Worm (Caenorhabditis elegans): ENCODE data around the gene col-34.

The col-34 gene

DNA sequence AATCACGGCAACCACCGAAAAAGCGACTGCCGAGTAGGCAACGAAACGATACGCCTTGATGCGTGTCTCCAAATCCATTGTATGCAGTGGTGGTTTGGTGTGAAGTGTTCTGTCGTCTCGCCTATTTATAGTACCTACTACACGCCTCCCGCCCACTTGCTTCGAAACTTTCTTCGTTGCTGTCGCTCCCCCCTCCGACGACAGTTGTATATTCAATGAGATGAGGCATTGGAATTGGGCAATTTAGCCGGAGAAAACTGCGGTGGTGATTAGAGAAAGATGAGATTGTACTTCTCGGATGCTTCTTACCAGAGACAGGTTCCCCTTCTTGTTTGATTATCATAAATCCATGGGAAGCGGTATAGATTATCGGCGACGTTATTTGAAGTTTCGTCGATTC, at the start of gene col-34:
TSS of gene col-34 (minus strand) at position 101 of the 400 bp plus-strand sequence.
- TF ChIP-seq xbp-1 (tag; optimal IDR thresholded peaks at IDR 0.05) (no peak), blmp-1 (tag; optimal IDR thresholded peaks at IDR 0.05) (peak; percentile 15), lin-35 (GFP tag; optimal IDR thresholded peaks at IDR 0.05) (no peak), pqm-1 (tag; optimal IDR thresholded peaks at IDR 0.05) (no peak)

- no peak for TF ChIP-seq unc-130 (tag; optimal IDR thresholded peaks at IDR 0.05)
- no peak for TF ChIP-seq lir-3 (tag; optimal IDR thresholded peaks at IDR 0.05; ENCODE audit: poor library complexity)
- TF ChIP-seq ets-5 (GFP tag; IDR thresholded peaks at IDR 0.05): no peak
- TF ChIP-seq vab-15 (tag; optimal IDR thresholded peaks at IDR 0.05): no peak
- TF ChIP-seq pqm-1 (tag; optimal IDR thresholded peaks at IDR 0.05): no peak
- TF ChIP-seq lin-39 (tag; optimal IDR thresholded peaks at IDR 0.05): no peak
- TF ChIP-seq unc-86 (tag; optimal IDR thresholded peaks at IDR 0.05): no peak
- no peak for TF ChIP-seq ceh-88 (GFP tag; IDR thresholded peaks at IDR 0.05)
These were observed 48.2 kb upstream of the col-34 start, which contains the start of gene F15E6.10 for ce11 chrIV:4292569-4292968. TSS of gene F15E6.10 (plus strand) at chrIV:4292869.

DNA sequence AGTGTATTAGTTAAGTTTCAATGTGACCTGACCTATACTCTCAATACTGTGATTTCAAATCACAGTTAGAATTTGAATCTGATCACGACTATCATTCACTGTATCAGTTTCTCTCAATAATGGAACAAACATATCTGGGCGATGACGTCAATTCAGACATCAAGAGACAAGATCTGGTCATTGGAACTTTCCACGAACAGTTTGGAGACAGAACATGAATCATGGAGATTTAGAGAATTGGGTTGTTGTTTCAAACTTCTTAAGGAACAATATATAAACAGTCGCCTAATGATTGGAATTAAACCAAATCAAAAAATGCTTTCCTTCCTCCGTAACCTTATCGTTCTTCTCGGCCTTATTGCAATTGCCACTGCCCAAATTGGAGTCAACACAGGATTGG, 46.8 kb upstream of the col-34 start, which contains the start of gene F15E6.4:
TSS of gene F15E6.4 (plus strand) at position 301 of the 400 bp plus-strand sequence.
- TF ChIP-seq tbx-2 (tag; optimal IDR thresholded peaks at IDR 0.05) (no peak), unc-98 (GFP tag; IDR thresholded peaks at IDR 0.05) (no peak), isw-1 (GFP tag; IDR thresholded peaks at IDR 0.05) (no peak), ceh-90 (tag; optimal IDR thresholded peaks at IDR 0.05) (no peak), alr-1 (tag; optimal IDR thresholded peaks at IDR 0.05; ENCODE audit: borderline replicate concordance) (no peak), unc-30 (tag; optimal IDR thresholded peaks at IDR 0.05) (no peak), pag-3 (tag; optimal IDR thresholded peaks at IDR 0.05; ENCODE audit: borderline replicate concordance, insufficient read depth) (no peak)

DNA sequence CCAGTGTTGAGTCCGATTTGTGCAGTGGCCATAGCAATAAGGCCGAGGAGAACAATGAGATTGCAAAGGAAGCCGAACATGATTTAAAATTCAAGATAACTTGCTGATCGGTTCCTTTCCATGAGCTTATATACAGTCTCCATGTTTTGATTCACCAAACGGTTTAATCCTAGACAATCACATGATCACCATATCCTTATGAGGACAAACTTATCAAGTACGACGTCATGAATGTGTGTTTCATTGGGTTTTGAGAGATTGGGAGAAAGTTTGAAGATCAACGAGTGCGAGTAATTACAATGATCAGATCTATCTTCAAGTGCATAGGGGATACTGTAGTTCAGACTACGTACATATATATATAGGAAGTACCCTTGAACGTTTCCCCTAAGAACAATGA, 46.1 kb upstream of the col-34 start, which contains the start of gene dct-7:
TSS of gene dct-7 (minus strand) at position 101 of the 400 bp plus-strand sequence.
- TF ChIP-seq egl-27 (tag; optimal IDR thresholded peaks at IDR 0.05) (no peak), ceh-8 (GFP tag; optimal IDR thresholded peaks at IDR 0.05) (no peak), nhr-47 (tag; optimal IDR thresholded peaks at IDR 0.05) (no peak), ceh-90 (tag; optimal IDR thresholded peaks at IDR 0.05) (no peak), lin-15B (tag; optimal IDR thresholded peaks at IDR 0.05) (no peak), hpl-2 (GFP tag; optimal IDR thresholded peaks at IDR 0.05) (no peak), nhr-71 (tag; optimal IDR thresholded peaks at IDR 0.05) (no peak), mdl-1 (tag; optimal IDR thresholded peaks at IDR 0.05) (no peak), efl-1 (optimal IDR thresholded peaks at IDR 0.05) (no peak), efl-1 (GFP tag; optimal IDR thresholded peaks at IDR 0.05 in 1 of 2) (peak in 1 of 2 experiments; percentile 41), mab-9 (GFP tag; IDR thresholded peaks at IDR 0.05) (no peak), lsy-2 (tag; optimal IDR thresholded peaks at IDR 0.05) (no peak), blmp-1 (tag; optimal IDR thresholded peaks at IDR 0.05) (peak; percentile 60), lin-13 (GFP tag; optimal IDR thresholded peaks at IDR 0.05) (no peak), C34B4.2 (tag; optimal IDR thresholded peaks at IDR 0.05) (no peak), ceh-63 (GFP tag; optimal IDR thresholded peaks at IDR 0.05) (no peak), nhr-237 (tag; optimal IDR thresholded peaks at IDR 0.05) (no peak), irx-1 (tag; optimal IDR thresholded peaks at IDR 0.05) (no peak)

DNA sequence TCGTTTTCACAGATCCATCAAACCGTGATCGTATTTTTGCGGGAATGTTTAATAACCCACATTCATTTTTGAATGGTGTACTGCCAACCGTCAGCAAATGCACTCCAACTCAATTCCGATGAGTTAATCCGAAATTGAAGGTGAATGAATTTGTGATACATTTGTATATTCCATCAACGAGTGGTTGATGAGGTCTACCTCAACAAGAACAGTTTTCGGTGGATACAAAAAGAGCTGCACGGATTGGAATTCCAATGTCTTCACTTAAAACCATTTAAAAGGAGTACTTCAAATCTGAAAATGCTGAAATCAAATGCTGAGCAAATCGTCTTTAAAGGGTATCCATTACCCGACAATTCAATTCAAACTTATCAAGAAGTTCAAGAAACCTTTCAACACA, 44.9 kb upstream of the col-34 start, which contains the start of gene F15E6.5:
TSS of gene F15E6.5 (plus strand) at position 301 of the 400 bp plus-strand sequence.
- TF ChIP-seq aha-1 (tag; optimal IDR thresholded peaks at IDR 0.05): no peak
- no peak for TF ChIP-seq lin-14 (GFP tag; optimal IDR thresholded peaks at IDR 0.05)
- no peak for TF ChIP-seq ets-5 (GFP tag; IDR thresholded peaks at IDR 0.05)
- TF ChIP-seq nhr-47 (tag; optimal IDR thresholded peaks at IDR 0.05): no peak
- no peak for TF ChIP-seq efl-3 (GFP tag; optimal IDR thresholded peaks at IDR 0.05)
- TF ChIP-seq ces-1 (GFP tag; optimal IDR thresholded peaks at IDR 0.05): no peak
- no peak for TF ChIP-seq elt-3 (tag; optimal IDR thresholded peaks at IDR 0.05)
- TF ChIP-seq skn-1 (tag; optimal IDR thresholded peaks at IDR 0.05): no peak
- no peak for TF ChIP-seq tbx-2 (tag; optimal IDR thresholded peaks at IDR 0.05)
- no peak for TF ChIP-seq aly-2 (tag; optimal IDR thresholded peaks at IDR 0.05)
- TF ChIP-seq hlh-17 (GFP tag; optimal IDR thresholded peaks at IDR 0.05; ENCODE audit: borderline replicate concordance): no peak
- TF ChIP-seq mab-9 (GFP tag; IDR thresholded peaks at IDR 0.05): no peak
- TF ChIP-seq lin-15B (tag; optimal IDR thresholded peaks at IDR 0.05): no peak
- TF ChIP-seq C04F5.9 (tag; optimal IDR thresholded peaks at IDR 0.05): no peak
